Worm (Caenorhabditis elegans) whole organism, L3 larva: ENCODE measurements around the gene twk-44.

Experiments used
- R02D3.7 ChIP-seq: fragments of 150-350 bp; optimal IDR thresholded peaks from 2 replicates; lab custom pipeline; 2014; ENCODE audit warnings: missing biosample characterization, missing genetic modification characterization
- aly-2 ChIP-seq: fragments of 150-350 bp; optimal IDR thresholded peaks from 2 replicates; lab custom pipeline; 2014; ENCODE audit warnings: missing biosample characterization, missing genetic modification characterization
- ceh-82 ChIP-seq: fragments of 150-350 bp; optimal IDR thresholded peaks from 2 replicates; lab custom pipeline; 2014; ENCODE audit warnings: missing biosample characterization, missing genetic modification characterization
- egl-27 ChIP-seq: sonication (generic microtip); optimal IDR thresholded peaks from 4 replicates; lab custom pipeline; 2017; ENCODE audit warnings: missing biosample characterization, missing genetic modification reagents, missing genetic modification characterization
- elt-1 ChIP-seq: fragments of 150-350 bp; optimal IDR thresholded peaks from 2 replicates; lab custom pipeline; 2014; ENCODE audit warnings: missing biosample characterization, missing genetic modification characterization
- lin-39 ChIP-seq: fragments of 150-350 bp; optimal IDR thresholded peaks from 2 replicates; lab custom pipeline; 2018; ENCODE audit warnings: missing biosample characterization, missing genetic modification reagents, missing genetic modification characterization
- nhr-76 ChIP-seq: fragments of 150-350 bp; sonication (generic microtip); optimal IDR thresholded peaks from 5 replicates; lab custom pipeline; 2014; ENCODE audit warnings: missing biosample characterization, missing genetic modification characterization
- pha-4 ChIP-seq: fragments of 150-350 bp; optimal IDR thresholded peaks from 2 replicates; lab custom pipeline; 2014; ENCODE audit warnings: missing biosample characterization, missing genetic modification reagents, missing genetic modification characterization
- unc-62 ChIP-seq: fragments of 150-350 bp; sonication (generic microtip); optimal IDR thresholded peaks from 4 replicates; lab custom pipeline; 2014; ENCODE audit warnings: missing biosample characterization, missing genetic modification reagents, missing genetic modification characterization
- ztf-11 ChIP-seq: fragments of 150-350 bp; optimal IDR thresholded peaks from 2 replicates; lab custom pipeline; 2014; ENCODE audit warnings: missing biosample characterization, missing genetic modification characterization

- TF ChIP-seq ceh-82 (tag; lab: Kevin White, UChicago) (no peak), egl-27 (tag; lab: Kevin White, UChicago) (no peak), elt-1 (tag; lab: Kevin White, UChicago) (peak; percentile 86), R02D3.7 (tag; lab: Kevin White, UChicago) (no peak), lin-39 (no peak), aly-2 (tag; lab: Kevin White, UChicago) (no peak), nhr-76 (tag; lab: Kevin White, UChicago) (no peak), unc-62 (no peak), pha-4 (no peak), ztf-11 (tag; lab: Kevin White, UChicago) (no peak)
These were observed 18.7 kb downstream of the twk-44 start for ce11 chrX:11608110-11608759.
